Worm (Caenorhabditis elegans) whole organism, mixed stage, embryonic: ENCODE results near the gene C17H12.5.
A peak's percentile ranks its signal among the peaks of the same experiment; 100 is the strongest.

Source experiments
- M03D4.4 ChIP-seq: sonication (generic microtip); optimal IDR thresholded peaks from 2 replicates; lab custom pipeline; 2017; ENCODE audit warnings: mild to moderate bottlenecking, missing genetic modification characterization, missing compliant biosample characterization
- bed-3 ChIP-seq: fragments of 200-800 bp; sonication (Bioruptor generic); optimal IDR thresholded peaks from 3 replicates; lab custom pipeline; 2018; ENCODE audit warnings: mild to moderate bottlenecking, missing genetic modification characterization, moderate library complexity, missing compliant biosample characterization
- blmp-1 ChIP-seq: fragments of 150-350 bp; optimal IDR thresholded peaks from 2 replicates; lab custom pipeline; 2014; ENCODE audit warnings: missing biosample characterization, missing genetic modification characterization
- ceh-39 ChIP-seq: fragments of 150-350 bp; optimal IDR thresholded peaks from 2 replicates; lab custom pipeline; 2014; ENCODE audit warnings: missing biosample characterization, missing genetic modification characterization
- ceh-43 ChIP-seq: fragments of 200-800 bp; sonication (Bioruptor generic); optimal IDR thresholded peaks from 2 replicates; lab custom pipeline; 2018; ENCODE audit warnings: mild to moderate bottlenecking, missing genetic modification characterization, moderate library complexity, missing compliant biosample characterization
- ces-1 ChIP-seq: fragments of 150-350 bp; optimal IDR thresholded peaks from 2 replicates; lab custom pipeline; 2014; ENCODE audit warnings: missing biosample characterization, missing genetic modification reagents, missing genetic modification characterization
- cnd-1 ChIP-seq: fragments of 200-800 bp; sonication (Bioruptor generic); optimal IDR thresholded peaks from 2 replicates; lab custom pipeline; 2018; ENCODE audit warnings: mild to moderate bottlenecking, missing genetic modification characterization, missing compliant biosample characterization
- drap-1 ChIP-seq: fragments of 200-800 bp; sonication (Bioruptor generic); optimal IDR thresholded peaks from 3 replicates; lab custom pipeline; 2018; ENCODE audit warnings: mild to moderate bottlenecking, missing genetic modification characterization, missing compliant biosample characterization
- elt-1 ChIP-seq: sonication (generic microtip); optimal IDR thresholded peaks from 2 replicates; lab custom pipeline; 2017; ENCODE audit warnings: missing genetic modification characterization, mild to moderate bottlenecking, missing compliant biosample characterization, antibody characterized with exemption, moderate library complexity, borderline replicate concordance; ENCODE audit not compliant: insufficient read depth
- elt-3 ChIP-seq: fragments of 150-350 bp; optimal IDR thresholded peaks from 2 replicates; lab custom pipeline; 2014; ENCODE audit warnings: missing biosample characterization, missing genetic modification characterization
- flh-1 ChIP-seq: fragments of 200-800 bp; sonication (Bioruptor generic); optimal IDR thresholded peaks from 2 replicates; lab custom pipeline; 2018; ENCODE audit warnings: mild to moderate bottlenecking, missing genetic modification characterization, moderate library complexity, missing compliant biosample characterization
- ham-2 ChIP-seq: fragments of 200-800 bp; sonication (Bioruptor generic); optimal IDR thresholded peaks from 2 replicates; lab custom pipeline; 2018; ENCODE audit warnings: mild to moderate bottlenecking, missing genetic modification characterization, missing compliant biosample characterization
- hlh-1 ChIP-seq: fragments of 150-350 bp; optimal IDR thresholded peaks from 2 replicates; lab custom pipeline; 2014; ENCODE audit warnings: missing biosample characterization, missing genetic modification reagents, missing genetic modification characterization
- lin-13 ChIP-seq: fragments of 150-350 bp; optimal IDR thresholded peaks from 2 replicates; lab custom pipeline; 2014; ENCODE audit warnings: missing biosample characterization, missing genetic modification characterization
- lsy-2 ChIP-seq: fragments of 150-350 bp; optimal IDR thresholded peaks from 2 replicates; lab custom pipeline; 2014; ENCODE audit warnings: missing biosample characterization, missing genetic modification characterization
- mab-5 ChIP-seq: fragments of 150-350 bp; optimal IDR thresholded peaks from 2 replicates; lab custom pipeline; 2014; ENCODE audit warnings: missing biosample characterization, missing genetic modification characterization
- mep-1 ChIP-seq: fragments of 150-350 bp; optimal IDR thresholded peaks from 2 replicates; lab custom pipeline; 2017; ENCODE audit warnings: missing biosample characterization, missing genetic modification reagents, missing genetic modification characterization, inconsistent platforms
- mls-2 ChIP-seq: sonication (generic microtip); optimal IDR thresholded peaks from 2 replicates; lab custom pipeline; 2016; ENCODE audit warnings: mild to moderate bottlenecking, missing genetic modification characterization, moderate library complexity, missing compliant biosample characterization
- nhr-12 ChIP-seq: fragments of 150-350 bp; optimal IDR thresholded peaks from 2 replicates; lab custom pipeline; 2014; ENCODE audit warnings: missing biosample characterization, missing genetic modification characterization
- nhr-2 ChIP-seq: fragments of 150-350 bp; optimal IDR thresholded peaks from 2 replicates; lab custom pipeline; 2014; ENCODE audit warnings: missing biosample characterization, missing genetic modification characterization
- nhr-237 ChIP-seq: fragments of 150-350 bp; optimal IDR thresholded peaks from 2 replicates; lab custom pipeline; 2014; ENCODE audit warnings: missing biosample characterization, missing genetic modification characterization
- nhr-76 ChIP-seq: sonication (generic microtip); optimal IDR thresholded peaks from 2 replicates; lab custom pipeline; 2017; ENCODE audit warnings: missing biosample characterization, missing genetic modification characterization
- pha-4 ChIP-seq: fragments of 150-350 bp; optimal IDR thresholded peaks from 2 replicates; lab custom pipeline; 2018; ENCODE audit warnings: missing biosample characterization, missing genetic modification reagents, missing genetic modification characterization
- sptf-1 ChIP-seq: sonication (generic microtip); optimal IDR thresholded peaks from 2 replicates; lab custom pipeline; 2017; ENCODE audit warnings: mild to moderate bottlenecking, missing genetic modification characterization, moderate library complexity, missing compliant biosample characterization
- tbx-8 ChIP-seq: fragments of 200-800 bp; sonication (Bioruptor generic); optimal IDR thresholded peaks from 2 replicates; lab custom pipeline; 2018; ENCODE audit warnings: mild to moderate bottlenecking, missing genetic modification characterization, moderate library complexity, missing compliant biosample characterization
- unc-120 ChIP-seq: sonication (generic microtip); optimal IDR thresholded peaks from 2 replicates; lab custom pipeline; 2017; ENCODE audit warnings: missing genetic modification characterization, missing compliant biosample characterization; ENCODE audit not compliant: poor library complexity, severe bottlenecking
- unc-39 ChIP-seq: fragments of 150-350 bp; optimal IDR thresholded peaks from 2 replicates; lab custom pipeline; 2014; ENCODE audit warnings: missing biosample characterization, missing genetic modification characterization
- unc-62 ChIP-seq: fragments of 150-350 bp; optimal IDR thresholded peaks from 2 replicates; lab custom pipeline; 2014; ENCODE audit warnings: missing biosample characterization, missing genetic modification reagents, missing genetic modification characterization
- zip-8 ChIP-seq: fragments of 150-350 bp; optimal IDR thresholded peaks from 2 replicates; lab custom pipeline; 2014; ENCODE audit warnings: missing biosample characterization, missing genetic modification characterization
- ztf-11 ChIP-seq: fragments of 150-350 bp; optimal IDR thresholded peaks from 2 replicates; lab custom pipeline; 2014; ENCODE audit warnings: missing biosample characterization, missing genetic modification characterization

Gene C17H12.5

ce11 chrIV:6795529-6795928 is 21.9 kb downstream of the C17H12.5 start, which contains the start of the genes C17H12.3 and C17H12.12:
Gene C17H12.3, minus strand, starts transcription at chrIV:6795629.
Gene C17H12.12, plus strand, starts transcription at chrIV:6795924.
- TF ChIP-seq ham-2, result no peak

ce11 chrIV:6793310-6793966 is 24.0 kb downstream of the C17H12.5 start:
- TF ChIP-seq unc-39 (tag; lab: Kevin White, UChicago) (no peak), ces-1 (GFP tag; lab: Kevin White, UChicago) (peak; percentile 0), zip-8 (tag; lab: Kevin White, UChicago) (peak; percentile 96)
- TF ChIP-seq, all 35 proteins: peak for 2

- TF ChIP-seq unc-39 (tag; lab: Kevin White, UChicago) (no peak), hlh-1 (tag; lab: Kevin White, UChicago) (no peak), pha-4 (no peak), tbx-8 (no peak), bed-3 (GFP tag; lab: Kevin White, UChicago) (no peak), nhr-76 (no peak), elt-1 (tag; lab: Kevin White, UChicago) (no peak), flh-1 (no peak), nhr-237 (tag; lab: Kevin White, UChicago) (no peak), unc-62 (GFP tag; lab: Kevin White, UChicago) (no peak)
Observed at ce11 chrIV:6792380-6793309, 24.8 kb downstream of the C17H12.5 start.

- peak; percentile 75 for TF ChIP-seq hlh-1 (tag; lab: Kevin White, UChicago)
- peak; percentile 40 for TF ChIP-seq cnd-1 (tag; lab: Kevin White, UChicago)
- peak; percentile 41 for TF ChIP-seq elt-3
- peak; percentile 36 for TF ChIP-seq ztf-11
- peak; percentile 57 for TF ChIP-seq drap-1 (GFP tag; lab: Kevin White, UChicago)
- TF ChIP-seq nhr-2 (tag; lab: Kevin White, UChicago), result peak; percentile 44
- no peak for TF ChIP-seq ceh-43
- TF ChIP-seq ceh-39 (tag; lab: Kevin White, UChicago), result peak; percentile 85
- TF ChIP-seq nhr-12 (tag; lab: Kevin White, UChicago), result no peak
- peak; percentile 43 for TF ChIP-seq blmp-1 (tag; lab: Kevin White, UChicago)
- TF ChIP-seq lsy-2 (tag; lab: Kevin White, UChicago), result peak; percentile 82
- peak; percentile 35 for TF ChIP-seq mab-5 (tag; lab: Kevin White, UChicago)
- TF ChIP-seq mep-1 (tag; lab: Kevin White, UChicago), result peak; percentile 99
- peak; percentile 91 for TF ChIP-seq unc-62 (GFP tag; lab: Kevin White, UChicago)
- peak; percentile 95 for TF ChIP-seq nhr-237 (tag; lab: Kevin White, UChicago)
- TF ChIP-seq tbx-8, result no peak
- TF ChIP-seq mls-2, result peak; percentile 31
- peak; percentile 30 for TF ChIP-seq ham-2
- peak; percentile 34 for TF ChIP-seq elt-1 (tag; lab: Kevin White, UChicago)
- TF ChIP-seq ces-1 (GFP tag; lab: Kevin White, UChicago), result peak; percentile 78
- peak; percentile 82 for TF ChIP-seq lin-13
- TF ChIP-seq nhr-76, result no peak
- peak; percentile 74 for TF ChIP-seq sptf-1 (tag; lab: Kevin White, UChicago)
- TF ChIP-seq M03D4.4 (tag; lab: Kevin White, UChicago), result no peak
- TF ChIP-seq pha-4, result peak; percentile 70
- peak; percentile 93 for TF ChIP-seq unc-120
Observed at ce11 chrIV:6790438-6791124, 26.9 kb downstream of the C17H12.5 start, which contains the start of the genes C17H12.2 and vha-8. Gene C17H12.2, minus strand, starts transcription at chrIV:6790488. Gene vha-8, plus strand, starts transcription at chrIV:6791074.
